Fruit fly (Drosophila melanogaster): Measurements from ENCODE around the gene CG4619.

Gene CG4619

DNA sequence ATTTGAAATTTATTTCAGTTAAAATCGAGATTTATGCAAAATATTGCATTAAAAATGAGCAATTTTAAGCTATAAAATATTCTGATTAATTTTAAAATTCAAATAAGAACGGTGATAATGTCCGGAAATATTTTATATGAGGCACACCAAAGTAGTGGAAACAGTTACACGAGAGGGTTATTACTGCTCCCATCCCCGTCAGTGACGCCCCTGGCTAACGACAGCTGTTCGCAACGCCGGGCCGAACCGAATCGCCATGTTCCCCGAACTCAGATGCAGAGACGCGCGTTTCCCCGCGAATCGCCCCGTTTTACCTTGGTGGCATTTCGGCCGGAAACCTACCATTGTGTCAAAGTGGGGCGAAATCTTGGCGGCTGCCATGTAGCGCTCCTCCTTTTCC is 26.9 kb upstream of the CG4619 start (continued):
- no peak for TF ChIP-seq CG11398 (GFP tag; optimal IDR thresholded peaks at IDR 0.05)
- TF ChIP-seq zfh2 (GFP tag; optimal IDR thresholded peaks at IDR 0.05), result peak; percentile 31
- TF ChIP-seq CG6813 (GFP tag; optimal IDR thresholded peaks at IDR 0.05), result no peak
- TF ChIP-seq CG12659 (GFP tag; optimal IDR thresholded peaks at IDR 0.05), result peak; percentile 28
- TF ChIP-seq dmrt11E (tag; optimal IDR thresholded peaks at IDR 0.05), result no peak
- no peak for TF ChIP-seq CG13894 (tag; optimal IDR thresholded peaks at IDR 0.05)
- no peak for TF ChIP-seq Dip3 (GFP tag; optimal IDR thresholded peaks at IDR 0.05)
- no peak for TF ChIP-seq CG5245 (GFP tag; optimal IDR thresholded peaks at IDR 0.05)
- TF ChIP-seq gem (tag; optimal IDR thresholded peaks at IDR 0.05), result peak; percentile 10
- no peak for TF ChIP-seq CHES-1-like (GFP tag; optimal IDR thresholded peaks at IDR 0.05)
- TF ChIP-seq Tbp (GFP tag; optimal IDR thresholded peaks at IDR 0.05), result no peak
- TF ChIP-seq wor (GFP tag; IDR thresholded peaks at IDR 0.05), result no peak
- 0 out of 2 replicates have a peak, but pooled peaks have one; percentile 8 for TF ChIP-seq al (GFP tag; IDR thresholded peaks at IDR 0.05)
- no peak for TF ChIP-seq Trl (optimal IDR thresholded peaks at IDR 0.05)
- peak; percentile 38 for TF ChIP-seq Trl (GFP tag; optimal IDR thresholded peaks at IDR 0.05)
- 0 out of 2 replicates have a peak, but pooled peaks have one; percentile 13 for TF ChIP-seq CG6689 (GFP tag; IDR thresholded peaks at IDR 0.05)
- TF ChIP-seq Xbp1 (GFP tag; optimal IDR thresholded peaks at IDR 0.05), result peak; percentile 39
- peak; percentile 36 for TF ChIP-seq CG17328 (GFP tag; IDR thresholded peaks at IDR 0.05)
- no peak for TF ChIP-seq Spps (tag; optimal IDR thresholded peaks at IDR 0.05)
- TF ChIP-seq CG33213 (GFP tag; optimal IDR thresholded peaks at IDR 0.05), result no peak
- peak; percentile 19 for TF ChIP-seq grau (tag; optimal IDR thresholded peaks at IDR 0.05)
- no peak for TF ChIP-seq gsb-n (tag; optimal IDR thresholded peaks at IDR 0.05)
- TF ChIP-seq eyg (GFP tag; optimal IDR thresholded peaks at IDR 0.05), result peak; percentile 0
- TF ChIP-seq CG12299 (tag; optimal IDR thresholded peaks at IDR 0.05), result no peak
- peak; percentile 44 for TF ChIP-seq crc (GFP tag; optimal IDR thresholded peaks at IDR 0.05)
- no peak for TF ChIP-seq lov (optimal IDR thresholded peaks at IDR 0.05)
- TF ChIP-seq lov (GFP tag; IDR thresholded peaks at IDR 0.05), result 0 out of 3 replicates have a peak, but pooled peaks have one; percentile 10
- TF ChIP-seq sna (GFP tag; IDR thresholded peaks at IDR 0.05; ENCODE audit: partially characterized antibody), result no peak
- no peak for TF ChIP-seq jing (GFP tag; optimal IDR thresholded peaks at IDR 0.05)
- peak; percentile 27; the same call in 1 of the 2 replicates for TF ChIP-seq CG13287 (GFP tag; IDR thresholded peaks at IDR 0.05; ENCODE audit: partially characterized antibody)
- no peak for TF ChIP-seq Mes4 (GFP tag; optimal IDR thresholded peaks at IDR 0.05)
- TF ChIP-seq Sox102F (GFP tag; optimal IDR thresholded peaks at IDR 0.05), result no peak
- peak; percentile 28 for TF ChIP-seq CG2678 (tag; optimal IDR thresholded peaks at IDR 0.05)
- TF ChIP-seq prd (optimal IDR thresholded peaks at IDR 0.05), result no peak
- TF ChIP-seq prd (GFP tag; IDR thresholded peaks at IDR 0.05), result 0 out of 3 replicates have a peak, but pooled peaks have one; percentile 13
- TF ChIP-seq CG9215 (GFP tag; IDR thresholded peaks at IDR 0.05), result no peak; the same call in 1 of the 2 replicates
- TF ChIP-seq HLH3B (GFP tag; IDR thresholded peaks at IDR 0.05), result peak; percentile 38; the same call in 1 of the 2 replicates
- 0 out of 3 replicates have a peak, but pooled peaks have one; percentile 34 for TF ChIP-seq CG11456 (GFP tag; IDR thresholded peaks at IDR 0.05)

DNA sequence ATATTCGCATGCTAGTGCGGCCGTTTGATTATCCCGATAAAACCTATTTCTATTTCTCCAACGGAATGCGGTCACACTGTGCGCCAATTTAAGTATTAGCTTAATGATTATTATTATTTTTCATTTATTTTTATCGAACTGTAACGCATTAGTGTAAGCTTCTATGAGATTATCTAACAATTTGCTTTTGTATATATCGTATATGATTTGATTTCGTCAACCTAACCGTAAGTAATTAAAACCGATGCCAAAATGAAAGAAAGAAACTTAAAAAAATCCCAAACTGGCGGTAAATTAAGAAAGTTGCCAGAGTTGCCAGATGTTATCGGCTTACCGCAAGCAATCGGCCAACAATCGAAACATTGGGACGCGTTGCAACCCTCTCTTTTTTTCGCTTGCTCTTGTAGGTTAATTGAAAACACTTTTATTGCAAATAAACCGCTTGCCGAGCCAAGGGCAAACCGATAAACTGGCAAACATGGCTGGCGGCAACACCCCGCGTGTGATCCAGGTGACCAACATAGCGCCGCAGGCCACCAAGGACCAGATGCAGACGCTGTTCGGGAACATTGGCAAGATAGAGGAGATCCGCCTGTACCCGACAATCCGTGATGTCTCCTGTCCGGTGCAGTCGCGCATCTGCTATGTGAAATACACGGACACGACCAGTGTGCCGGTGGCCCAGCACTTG is 25.9 kb upstream of the CG4619 start, which contains the start of the genes Etl1 and Srp54:
Etl1 (minus strand) TSS at position 39 of the 691 bp plus-strand sequence.
Srp54 (plus strand) TSS at position 342 of the 691 bp plus-strand sequence.
- TF ChIP-seq lola (GFP tag; optimal IDR thresholded peaks at IDR 0.05), result no peak
- no peak for TF ChIP-seq chinmo (GFP tag; IDR thresholded peaks at IDR 0.05; ENCODE audit: partially characterized antibody)
- TF ChIP-seq Taf1 (GFP tag; IDR thresholded peaks at IDR 0.05), result no peak
- TF ChIP-seq ato (GFP tag; IDR thresholded peaks at IDR 0.05; ENCODE audit: partially characterized antibody), result no peak
- TF ChIP-seq sug (tag; optimal IDR thresholded peaks at IDR 0.05), result peak; percentile 9
- TF ChIP-seq Pdp1 (GFP tag; optimal IDR thresholded peaks at IDR 0.05), result peak in 1 of 2 experiments; percentile 37
- TF ChIP-seq bbx (GFP tag; IDR thresholded peaks at IDR 0.05; ENCODE audit: partially characterized antibody), result 0 out of 2 replicates have a peak, but pooled peaks have one; percentile 28
- 0 out of 2 replicates have a peak, but pooled peaks have one; percentile 26 for TF ChIP-seq Rfx (GFP tag; IDR thresholded peaks at IDR 0.05)
- TF ChIP-seq B-H1 (GFP tag; IDR thresholded peaks at IDR 0.05), result no peak
- TF ChIP-seq exex (tag; optimal IDR thresholded peaks at IDR 0.05), result peak; percentile 1
- no peak for TF ChIP-seq CG7786 (GFP tag; optimal IDR thresholded peaks at IDR 0.05)
- no peak for TF ChIP-seq oc (tag; optimal IDR thresholded peaks at IDR 0.05)
- TF ChIP-seq Med (GFP tag), result peak; percentile 66
